Worm (Caenorhabditis elegans) whole organism, young adult: Measurements from ENCODE around the gene Y7A9D.1.

Source experiments
- B0019.2 ChIP-seq: fragments of 200-800 bp; sonication (Bioruptor generic); conservative IDR thresholded peaks from 2 replicates; pipeline ENCODE4 v1.3.6; 2022; ENCODE audit warnings: missing genetic modification reagents, missing genetic modification characterization, missing compliant biosample characterization
- F52B5.7 ChIP-seq: sonication (generic microtip); optimal IDR thresholded peaks from 2 replicates; lab custom pipeline; 2016; ENCODE audit warnings: mild to moderate bottlenecking, missing genetic modification characterization, missing compliant biosample characterization
- Y67H2A.10 ChIP-seq: fragments of 200-800 bp; sonication (Bioruptor generic); conservative IDR thresholded peaks from 2 replicates; pipeline ENCODE4 v1.3.6; 2022; ENCODE audit warnings: missing genetic modification reagents, missing genetic modification characterization, missing compliant biosample characterization
- dpl-1 ChIP-seq: fragments of 150-350 bp; optimal IDR thresholded peaks from 2 replicates; lab custom pipeline; 2014; ENCODE audit warnings: missing biosample characterization, missing genetic modification reagents, missing genetic modification characterization
- hlh-12 ChIP-seq: sonication (generic microtip); optimal IDR thresholded peaks from 2 replicates; lab custom pipeline; 2016; ENCODE audit warnings: missing genetic modification characterization, missing compliant biosample characterization
- lin-26 ChIP-seq: fragments of 200-800 bp; sonication (Bioruptor generic); IDR thresholded peaks from 2 replicates; pipeline ENCODE4 v1.3.6; 2022; ENCODE audit warnings: missing genetic modification reagents, missing genetic modification characterization, missing compliant biosample characterization
- mcd-1 ChIP-seq: fragments of 200-800 bp; sonication (Bioruptor generic); IDR thresholded peaks from 2 replicates; pipeline ENCODE4 v1.3.6; 2022; ENCODE audit warnings: missing genetic modification reagents, missing genetic modification characterization, missing compliant biosample characterization
- snpc-1.3 ChIP-seq: sonication (generic microtip); optimal IDR thresholded peaks from 2 replicates; lab custom pipeline; 2017; ENCODE audit warnings: missing genetic modification characterization, mild to moderate bottlenecking, missing compliant biosample characterization, antibody characterized with exemption, moderate library complexity, missing genotype, missing genetic modification reagents; ENCODE audit not compliant: insufficient read depth
- zfh-2 ChIP-seq: fragments of 200-800 bp; sonication (Bioruptor generic); conservative IDR thresholded peaks from 2 replicates; pipeline ENCODE4 v1.3.6; 2022; ENCODE audit warnings: missing genetic modification reagents, missing genetic modification characterization, missing compliant biosample characterization
- ztf-3 ChIP-seq: fragments of 200-800 bp; sonication (Bioruptor generic); optimal IDR thresholded peaks from 2 replicates; lab custom pipeline; 2018; ENCODE audit warnings: mild to moderate bottlenecking, missing genetic modification characterization, missing compliant biosample characterization

DNA sequence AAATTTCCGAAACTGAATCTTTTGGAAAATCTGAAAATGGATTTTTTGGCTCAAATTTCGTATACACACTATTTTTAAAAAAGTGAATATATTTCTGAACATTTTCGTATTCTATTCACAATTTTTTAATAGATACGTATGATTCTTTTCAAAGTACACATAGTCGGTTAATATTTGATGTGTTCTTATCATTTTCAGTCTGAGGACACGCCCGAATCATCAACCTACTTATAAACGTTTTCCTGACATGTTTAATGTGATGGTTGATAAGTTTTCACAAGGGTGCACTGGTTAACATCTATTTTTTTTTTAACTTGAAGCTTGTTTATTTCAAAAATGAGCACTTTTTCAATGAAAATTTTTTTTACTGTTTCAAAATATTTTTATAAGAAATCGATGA, 17.4 kb downstream of the Y7A9D.1 start:
- TF ChIP-seq B0019.2 (GFP tag; lab: Robert Waterston, UW) (no peak), ztf-3 (GFP tag; lab: Kevin White, UChicago) (no peak), dpl-1 (GFP tag; lab: Kevin White, UChicago) (no peak), lin-26 (no peak), mcd-1 (GFP tag; lab: Robert Waterston, UW) (no peak), snpc-1.3 (tag; lab: Kevin White, UChicago) (no peak), F52B5.7 (tag; lab: Kevin White, UChicago) (no peak), Y67H2A.10 (GFP tag; lab: Robert Waterston, UW) (no peak), zfh-2 (GFP tag; lab: Robert Waterston, UW) (no peak), hlh-12 (no peak)
